Fruit fly (Drosophila melanogaster) whole organism, prepupa: ENCODE results near the gene Sodh2.

Experiments
- CG32006 ChIP-seq: fragments of 200-800 bp; sonication (Bioruptor generic); optimal IDR thresholded peaks from 3 replicates; lab custom pipeline; 2017; ENCODE audit warnings: missing biosample characterization, mild to moderate bottlenecking, missing genetic modification characterization
- CG6163 ChIP-seq: fragments of 200-800 bp; sonication (Bioruptor generic); IDR thresholded peaks from 3 replicates; pipeline ENCODE4 v1.3.6; 2022; ENCODE audit warnings: missing biosample characterization, missing genetic modification characterization

DNA sequence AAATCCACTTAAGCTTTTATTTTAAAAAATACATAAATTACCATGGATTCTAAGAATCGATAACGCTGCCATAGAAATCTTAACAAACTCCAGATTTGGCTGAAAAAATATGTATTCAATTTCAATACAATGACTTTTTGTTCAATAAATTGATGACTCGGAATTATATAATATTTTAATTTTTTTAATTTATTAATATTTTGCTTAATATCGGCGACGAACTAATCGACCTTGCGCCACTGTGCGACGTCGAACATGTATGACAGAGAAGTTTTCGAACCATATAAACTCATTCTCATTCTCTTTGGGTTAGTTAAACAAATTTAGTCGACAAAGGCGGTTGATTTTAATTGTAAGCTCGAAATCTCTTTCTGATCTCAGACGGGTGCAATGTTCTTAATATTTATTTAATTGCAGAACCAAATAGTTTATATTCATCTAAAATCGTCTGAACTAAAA, 26.6 kb upstream of the Sodh2 start, which contains the start of gene CG42394:
- TF ChIP-seq CG32006 (GFP tag; lab: Kevin White, UChicago) (peak; percentile 96), CG6163 (GFP tag; lab: Robert Waterston, UW) (peak; percentile 95)
